Fruit fly (Drosophila melanogaster): ENCODE data around the gene santa-maria.

DNA sequence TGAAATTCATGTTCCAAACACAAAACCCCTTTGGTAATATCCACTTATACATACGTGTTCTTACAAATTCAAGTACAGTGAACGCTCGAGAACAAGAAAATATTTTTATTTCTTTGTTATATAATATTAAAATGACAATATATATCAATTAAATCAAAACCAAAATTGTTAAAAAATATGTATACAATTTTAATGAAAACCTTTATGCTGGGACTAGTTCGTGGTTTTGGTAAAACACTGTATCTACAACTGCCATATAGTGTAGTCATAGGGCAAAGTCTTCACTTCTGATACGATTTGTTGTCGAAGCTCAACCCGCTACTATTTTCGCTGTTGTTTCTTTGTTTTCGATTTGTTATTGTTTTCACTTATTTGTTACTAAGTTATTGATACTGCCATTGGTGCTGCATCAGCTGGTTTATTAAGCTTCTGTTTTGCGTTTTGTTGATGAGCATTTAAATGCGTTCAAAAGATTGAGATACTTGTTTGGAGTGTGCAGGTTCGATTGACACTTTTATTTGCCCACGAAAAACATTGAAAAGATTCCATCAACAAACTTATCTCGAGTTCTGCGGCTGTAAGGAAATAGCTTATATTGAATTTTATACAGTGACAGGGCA is 16.2 kb downstream of the santa-maria start:
- no peak for TF ChIP-seq jing (GFP tag; optimal IDR thresholded peaks at IDR 0.05)
- no peak for TF ChIP-seq her (GFP tag; optimal IDR thresholded peaks at IDR 0.05)
- no peak for TF ChIP-seq CG9437 (GFP tag; optimal IDR thresholded peaks at IDR 0.05)
- TF ChIP-seq lov (optimal IDR thresholded peaks at IDR 0.05) = no peak
- no peak for TF ChIP-seq lov (GFP tag; IDR thresholded peaks at IDR 0.05)
- TF ChIP-seq Rfx (GFP tag; IDR thresholded peaks at IDR 0.05) = peak; percentile 73
- peak; percentile 28 for TF ChIP-seq CG2120 (GFP tag; optimal IDR thresholded peaks at IDR 0.05)
- TF ChIP-seq Spps (tag; optimal IDR thresholded peaks at IDR 0.05) = no peak
- TF ChIP-seq slou (GFP tag; optimal IDR thresholded peaks at IDR 0.05) = no peak
- no peak for TF ChIP-seq CG13624 (GFP tag; optimal IDR thresholded peaks at IDR 0.05)
- TF ChIP-seq h (optimal IDR thresholded peaks at IDR 0.05) = no peak
